Worm (Caenorhabditis elegans) whole organism, young adult: ENCODE results near the gene cdh-4.
A peak's percentile ranks its signal among the peaks of the same experiment; 100 is the strongest.

Source experiments
- B0035.1 ChIP-seq: sonication (generic microtip); optimal IDR thresholded peaks from 2 replicates; lab custom pipeline; 2016; ENCODE audit warnings: missing genetic modification characterization, mild to moderate bottlenecking, missing compliant biosample characterization, missing genotype, missing genetic modification reagents
- F22D6.2 ChIP-seq: sonication (generic microtip); optimal IDR thresholded peaks from 2 replicates; lab custom pipeline; 2016; ENCODE audit warnings: mild to moderate bottlenecking, missing genetic modification characterization, missing compliant biosample characterization
- F23B12.7 ChIP-seq: sonication (generic microtip); optimal IDR thresholded peaks from 2 replicates; lab custom pipeline; 2017; ENCODE audit warnings: missing genetic modification characterization, mild to moderate bottlenecking, missing compliant biosample characterization, antibody characterized with exemption, moderate library complexity; ENCODE audit not compliant: insufficient read depth
- F33H1.4 ChIP-seq: fragments of 200-800 bp; sonication (Bioruptor generic); IDR thresholded peaks from 2 replicates; pipeline ENCODE4 v1.3.6; 2022; ENCODE audit warnings: missing genetic modification reagents, missing genetic modification characterization, missing compliant biosample characterization
- F37B4.10 ChIP-seq: fragments of 200-800 bp; sonication (Bioruptor generic); IDR thresholded peaks from 2 replicates; pipeline ENCODE4 v1.3.6; 2022; ENCODE audit warnings: missing genetic modification characterization, missing compliant biosample characterization
- F52B5.7 ChIP-seq: sonication (generic microtip); optimal IDR thresholded peaks from 2 replicates; lab custom pipeline; 2016; ENCODE audit warnings: mild to moderate bottlenecking, missing genetic modification characterization, missing compliant biosample characterization
- K12H6.12 ChIP-seq: fragments of 200-800 bp; sonication (Bioruptor generic); optimal IDR thresholded peaks from 2 replicates; lab custom pipeline; 2018; ENCODE audit warnings: mild to moderate bottlenecking, missing genetic modification characterization, missing compliant biosample characterization
- T07F8.4 ChIP-seq: sonication (generic microtip); optimal IDR thresholded peaks from 2 replicates; lab custom pipeline; 2016; ENCODE audit warnings: mild to moderate bottlenecking, missing genetic modification characterization, moderate library complexity, missing compliant biosample characterization
- Y53F4B.3 ChIP-seq: fragments of 200-800 bp; sonication (Bioruptor generic); IDR thresholded peaks from 2 replicates; pipeline ENCODE4 v1.3.6; 2022; ENCODE audit warnings: missing genetic modification reagents, missing genetic modification characterization, missing compliant biosample characterization
- Y53G8AR.9 ChIP-seq: fragments of 200-800 bp; sonication (Bioruptor generic); conservative IDR thresholded peaks from 2 replicates; pipeline ENCODE4 v1.3.6; 2022; ENCODE audit warnings: missing genetic modification reagents, missing genetic modification characterization, missing compliant biosample characterization
- ZK185.1 ChIP-seq: sonication (generic microtip); optimal IDR thresholded peaks from 2 replicates; lab custom pipeline; 2016; ENCODE audit warnings: mild to moderate bottlenecking, missing genetic modification characterization, missing compliant biosample characterization; ENCODE audit not compliant: poor library complexity, severe bottlenecking
- atf-7 ChIP-seq: sonication (generic microtip); optimal IDR thresholded peaks from 2 replicates; lab custom pipeline; 2017; ENCODE audit warnings: mild to moderate bottlenecking, missing genetic modification characterization, missing compliant biosample characterization
- bed-1 ChIP-seq: fragments of 200-800 bp; sonication (Bioruptor generic); IDR thresholded peaks from 2 replicates; pipeline ENCODE4 v1.3.6; 2022; ENCODE audit warnings: missing genetic modification reagents, missing genetic modification characterization, missing compliant biosample characterization
- ccch-3 ChIP-seq: fragments of 200-800 bp; sonication (Bioruptor generic); optimal IDR thresholded peaks from 2 replicates; lab custom pipeline; 2018; ENCODE audit warnings: mild to moderate bottlenecking, missing genetic modification characterization, missing compliant biosample characterization
- cebp-2 ChIP-seq: fragments of 200-800 bp; sonication (Bioruptor generic); IDR thresholded peaks from 2 replicates; pipeline ENCODE4 v1.3.6; 2022; ENCODE audit warnings: missing genetic modification characterization, missing compliant biosample characterization
- ceh-100 ChIP-seq: fragments of 200-800 bp; sonication (Bioruptor generic); IDR thresholded peaks from 2 replicates; pipeline ENCODE4 v1.3.6; 2022; ENCODE audit warnings: missing genetic modification reagents, missing genetic modification characterization, missing compliant biosample characterization
- chd-7 ChIP-seq: sonication (generic microtip); optimal IDR thresholded peaks from 2 replicates; lab custom pipeline; 2016; ENCODE audit warnings: mild to moderate bottlenecking, missing genetic modification characterization, moderate library complexity, missing compliant biosample characterization
- die-1 ChIP-seq: sonication (generic microtip); optimal IDR thresholded peaks from 2 replicates; lab custom pipeline; 2016; ENCODE audit warnings: missing genotype, mild to moderate bottlenecking, missing genetic modification characterization, missing compliant biosample characterization
- egrh-3 ChIP-seq: fragments of 200-800 bp; sonication (Bioruptor generic); IDR thresholded peaks from 2 replicates; pipeline ENCODE4 v1.3.6; 2022; ENCODE audit warnings: missing genetic modification reagents, missing genetic modification characterization, missing compliant biosample characterization
- ekl-4 ChIP-seq: fragments of 200-800 bp; sonication (Bioruptor generic); IDR thresholded peaks from 2 replicates; pipeline ENCODE4 v1.3.6; 2022; ENCODE audit warnings: missing genetic modification reagents, missing genetic modification characterization, missing compliant biosample characterization
- ets-4 ChIP-seq: fragments of 200-800 bp; sonication (Bioruptor generic); optimal IDR thresholded peaks from 2 replicates; lab custom pipeline; 2018; ENCODE audit warnings: mild to moderate bottlenecking, missing genetic modification characterization, missing compliant biosample characterization
- gei-17 ChIP-seq: fragments of 200-800 bp; sonication (Bioruptor generic); optimal IDR thresholded peaks from 2 replicates; lab custom pipeline; 2018; ENCODE audit warnings: mild to moderate bottlenecking, missing genetic modification characterization, missing compliant biosample characterization
- him-1 ChIP-seq: sonication (generic microtip); optimal IDR thresholded peaks from 2 replicates; lab custom pipeline; 2016; ENCODE audit warnings: missing genotype, missing genetic modification reagents, missing genetic modification characterization, missing compliant biosample characterization
- hlh-12 ChIP-seq: sonication (generic microtip); optimal IDR thresholded peaks from 2 replicates; lab custom pipeline; 2016; ENCODE audit warnings: missing genetic modification characterization, missing compliant biosample characterization
- hmg-1.2 ChIP-seq: fragments of 200-800 bp; sonication (Bioruptor generic); IDR thresholded peaks from 2 replicates; pipeline ENCODE4 v1.3.6; 2022; ENCODE audit warnings: missing genetic modification reagents, missing genetic modification characterization, missing compliant biosample characterization
- hsf-1 ChIP-seq: fragments of 200-800 bp; sonication (Bioruptor generic); IDR thresholded peaks from 2 replicates; pipeline ENCODE4 v1.3.6; 2022; ENCODE audit warnings: missing genetic modification reagents, missing genetic modification characterization, missing compliant biosample characterization
- lin-26 ChIP-seq: fragments of 200-800 bp; sonication (Bioruptor generic); IDR thresholded peaks from 2 replicates; pipeline ENCODE4 v1.3.6; 2022; ENCODE audit warnings: missing genetic modification reagents, missing genetic modification characterization, missing compliant biosample characterization
- madf-10 ChIP-seq: sonication (generic microtip); optimal IDR thresholded peaks from 2 replicates; lab custom pipeline; 2016; ENCODE audit warnings: mild to moderate bottlenecking, missing genetic modification characterization, missing compliant biosample characterization
- madf-3 ChIP-seq: fragments of 200-800 bp; sonication (Bioruptor generic); IDR thresholded peaks from 2 replicates; pipeline ENCODE4 v1.3.6; 2022; ENCODE audit warnings: missing genetic modification reagents, missing genetic modification characterization, missing compliant biosample characterization
- madf-6 ChIP-seq: fragments of 200-800 bp; sonication (Bioruptor generic); IDR thresholded peaks from 2 replicates; pipeline ENCODE4 v1.3.6; 2022; ENCODE audit warnings: missing genetic modification reagents, missing genetic modification characterization, missing compliant biosample characterization
- madf-8 ChIP-seq: fragments of 200-800 bp; sonication (Bioruptor generic); conservative IDR thresholded peaks from 2 replicates; pipeline ENCODE4 v1.3.6; 2022; ENCODE audit warnings: missing genetic modification reagents, missing genetic modification characterization, missing compliant biosample characterization
- mel-28 ChIP-seq: sonication (generic microtip); optimal IDR thresholded peaks from 2 replicates; lab custom pipeline; 2016; ENCODE audit warnings: borderline replicate concordance, mild to moderate bottlenecking, missing genetic modification characterization, missing compliant biosample characterization
- mes-4 ChIP-seq: sonication (generic microtip); optimal IDR thresholded peaks from 2 replicates; lab custom pipeline; 2016; ENCODE audit warnings: missing genotype, missing genetic modification characterization, missing compliant biosample characterization
- mxl-1 ChIP-seq: sonication (generic microtip); optimal IDR thresholded peaks from 2 replicates; lab custom pipeline; 2016; ENCODE audit warnings: missing genetic modification characterization, missing compliant biosample characterization
- nfya-1 ChIP-seq: sonication (generic microtip); optimal IDR thresholded peaks from 2 replicates; lab custom pipeline; 2017; ENCODE audit warnings: antibody characterized with exemption, missing compliant biosample characterization, missing genetic modification characterization, borderline replicate concordance; ENCODE audit not compliant: insufficient read depth
- nhr-27 ChIP-seq: fragments of 200-800 bp; sonication (Bioruptor generic); optimal IDR thresholded peaks from 2 replicates; lab custom pipeline; 2018; ENCODE audit warnings: mild to moderate bottlenecking, missing genetic modification characterization, moderate library complexity, missing compliant biosample characterization
- rcor-1 ChIP-seq: fragments of 200-800 bp; sonication (Bioruptor generic); IDR thresholded peaks from 2 replicates; pipeline ENCODE4 v1.3.6; 2022; ENCODE audit warnings: missing genetic modification reagents, missing genetic modification characterization, missing compliant biosample characterization
- repo-1 ChIP-seq: sonication (generic microtip); optimal IDR thresholded peaks from 2 replicates; lab custom pipeline; 2017; ENCODE audit warnings: mild to moderate bottlenecking, missing genetic modification characterization, missing compliant biosample characterization
- rpc-1 ChIP-seq, 2 experiments: fragments of 150-350 bp in 1 of 2; sonication (generic microtip) in 1 of 2; optimal IDR thresholded peaks; 2 replicates each; lab custom pipeline; 2014 to 2018; ENCODE audit warnings: missing biosample characterization in 1 of 2, missing genetic modification characterization in 1 of 2, missing genetic modification reagents in 1 of 2, missing genotype in 1 of 2
- sdz-38 ChIP-seq: sonication (generic microtip); optimal IDR thresholded peaks from 2 replicates; lab custom pipeline; 2016; ENCODE audit warnings: missing genotype, missing genetic modification characterization, missing compliant biosample characterization
- sea-2 ChIP-seq: fragments of 200-800 bp; sonication (Bioruptor generic); IDR thresholded peaks from 2 replicates; pipeline ENCODE4 v1.3.6; 2022; ENCODE audit warnings: missing genetic modification characterization, missing compliant biosample characterization
- somi-1 ChIP-seq: fragments of 200-800 bp; sonication (Bioruptor generic); optimal IDR thresholded peaks from 2 replicates; lab custom pipeline; 2018; ENCODE audit warnings: mild to moderate bottlenecking, missing genetic modification characterization, missing compliant biosample characterization
- sptf-2 ChIP-seq: fragments of 200-800 bp; sonication (Bioruptor generic); optimal IDR thresholded peaks from 2 replicates; lab custom pipeline; 2018; ENCODE audit warnings: mild to moderate bottlenecking, missing genetic modification characterization, missing compliant biosample characterization
- tbx-9 ChIP-seq: sonication (generic microtip); optimal IDR thresholded peaks from 2 replicates; lab custom pipeline; 2016; ENCODE audit warnings: borderline replicate concordance, missing genetic modification characterization, inconsistent platforms, missing compliant biosample characterization
- unc-130 ChIP-seq: sonication (generic microtip); optimal IDR thresholded peaks from 2 replicates; lab custom pipeline; 2016; ENCODE audit warnings: missing genetic modification reagents, missing genetic modification characterization, missing compliant biosample characterization
- ztf-25 ChIP-seq: fragments of 200-800 bp; sonication (Bioruptor generic); IDR thresholded peaks from 2 replicates; pipeline ENCODE4 v1.3.6; 2022; ENCODE audit warnings: missing genetic modification reagents, missing genetic modification characterization, missing compliant biosample characterization
- ztf-28 ChIP-seq: fragments of 200-800 bp; sonication (Bioruptor generic); IDR thresholded peaks from 2 replicates; pipeline ENCODE4 v1.3.6; 2022; ENCODE audit warnings: missing genetic modification reagents, missing genetic modification characterization, missing compliant biosample characterization
- ztf-3 ChIP-seq: fragments of 200-800 bp; sonication (Bioruptor generic); optimal IDR thresholded peaks from 2 replicates; lab custom pipeline; 2018; ENCODE audit warnings: mild to moderate bottlenecking, missing genetic modification characterization, missing compliant biosample characterization

The cdh-4 gene

ce11 chrIII:4470793-4471192, 49.4 kb upstream of the cdh-4 start (continued):
- TF ChIP-seq Y53F4B.3 (peak; percentile 45; the same call in 1 of the 2 replicates), tbx-9 (tag; lab: Kevin White, UChicago) (no peak), F22D6.2 (tag; lab: Kevin White, UChicago) (no peak), ccch-3 (no peak), sdz-38 (tag; lab: Kevin White, UChicago) (no peak), F37B4.10 (GFP tag; lab: Robert Waterston, UW) (no peak), him-1 (tag; lab: Kevin White, UChicago) (peak; percentile 97), egrh-3 (GFP tag; lab: Robert Waterston, UW) (no peak; the same call in 1 of the 2 replicates), atf-7 (tag; lab: Kevin White, UChicago) (peak; percentile 72), mel-28 (no peak), bed-1 (GFP tag; lab: Robert Waterston, UW) (peak; percentile 24; the same call in 1 of the 2 replicates), F23B12.7 (tag; lab: Kevin White, UChicago) (peak; percentile 93), ekl-4 (GFP tag; lab: Robert Waterston, UW) (peak; percentile 50; the same call in 1 of the 2 replicates), ztf-28 (GFP tag; lab: Robert Waterston, UW) (0 out of 2 replicates have a peak, but pooled peaks have one; percentile 53), ceh-100 (peak; percentile 61), hsf-1 (GFP tag; lab: Robert Waterston, UW) (peak; percentile 46; the same call in 1 of the 2 replicates), sptf-2 (GFP tag; lab: Kevin White, UChicago) (no peak), F33H1.4 (peak; percentile 58), F52B5.7 (tag; lab: Kevin White, UChicago) (peak; percentile 83), madf-6 (GFP tag; lab: Robert Waterston, UW) (peak; percentile 77), madf-8 (GFP tag; lab: Robert Waterston, UW) (no peak; the same call in 1 of the 2 replicates), B0035.1 (peak; percentile 80), ztf-3 (GFP tag; lab: Kevin White, UChicago) (no peak), hlh-12 (tag; lab: Kevin White, UChicago) (no peak), mxl-1 (peak; percentile 78), unc-130 (GFP tag; lab: Kevin White, UChicago) (peak; percentile 73), nhr-27 (tag; lab: Kevin White, UChicago) (peak; percentile 42), K12H6.12 (tag; lab: Kevin White, UChicago) (no peak), Y53G8AR.9 (GFP tag; lab: Robert Waterston, UW) (peak; percentile 67; the same call in 1 of the 2 replicates), rcor-1 (peak; percentile 81), madf-3 (GFP tag; lab: Robert Waterston, UW) (0 out of 2 replicates have a peak, but pooled peaks have one; percentile 62), gei-17 (GFP tag; lab: Kevin White, UChicago) (no peak), nfya-1 (no peak), die-1 (tag; lab: Kevin White, UChicago) (peak; percentile 80), somi-1 (peak; percentile 58), cebp-2 (GFP tag; lab: Robert Waterston, UW) (no peak), hmg-1.2 (GFP tag; lab: Robert Waterston, UW) (peak; percentile 75), rpc-1 (optimal IDR thresholded peaks at IDR 0.05; lab: Kevin White, UChicago) (peak; percentile 89), rpc-1 (tag; optimal IDR thresholded peaks at IDR 0.05; lab: Kevin White, UChicago) (peak; percentile 90), ets-4 (GFP tag; lab: Kevin White, UChicago) (no peak), sea-2 (peak; percentile 64; the same call in 1 of the 2 replicates), ztf-25 (peak; percentile 67; the same call in 1 of the 2 replicates), madf-10 (peak; percentile 72), T07F8.4 (tag; lab: Kevin White, UChicago) (peak; percentile 53), mes-4 (tag; lab: Kevin White, UChicago) (peak; percentile 78), lin-26 (GFP tag; lab: Robert Waterston, UW) (peak; percentile 88), chd-7 (tag; lab: Kevin White, UChicago) (peak; percentile 64), ZK185.1 (tag; lab: Kevin White, UChicago) (peak; percentile 90), repo-1 (peak; percentile 81)
